Worm (Caenorhabditis elegans) whole organism, L4 larva: ENCODE measurements around the gene smf-2.

ENCODE experiments used
- D1046.2 ChIP-seq: fragments of 200-800 bp; sonication (Bioruptor generic); IDR thresholded peaks from 2 replicates; pipeline ENCODE4 v1.3.6; 2022; ENCODE audit warnings: missing genetic modification characterization, missing compliant biosample characterization
- F37D6.2 ChIP-seq: sonication (generic microtip); optimal IDR thresholded peaks from 2 replicates; lab custom pipeline; 2016; ENCODE audit warnings: mild to moderate bottlenecking, missing genetic modification characterization, missing compliant biosample characterization
- Y105C5A.15 ChIP-seq: fragments of 200-800 bp; sonication (Bioruptor generic); IDR thresholded peaks from 2 replicates; pipeline ENCODE4 v1.3.6; 2022; ENCODE audit warnings: missing genetic modification characterization, missing compliant biosample characterization
- ZK337.2 ChIP-seq: fragments of 200-800 bp; sonication (Bioruptor generic); IDR thresholded peaks from 2 replicates; pipeline ENCODE4 v1.3.6; 2022; ENCODE audit warnings: missing genetic modification reagents, missing genetic modification characterization, missing compliant biosample characterization
- aha-1 ChIP-seq: fragments of 150-350 bp; peaks from one replicate; lab custom pipeline; 2014; ENCODE audit warnings: missing biosample characterization, missing genetic modification characterization
- arid-1 ChIP-seq: fragments of 200-800 bp; sonication (Bioruptor generic); conservative IDR thresholded peaks from 2 replicates; pipeline ENCODE4 v1.3.6; 2022; ENCODE audit warnings: missing genetic modification reagents, missing genetic modification characterization, missing compliant biosample characterization
- ceh-32 ChIP-seq: sonication (generic microtip); optimal IDR thresholded peaks from 2 replicates; lab custom pipeline; 2016; ENCODE audit warnings: mild to moderate bottlenecking, missing genetic modification characterization, missing compliant biosample characterization; ENCODE audit not compliant: poor library complexity
- ceh-62 ChIP-seq: sonication (generic microtip); optimal IDR thresholded peaks from 2 replicates; lab custom pipeline; 2017; ENCODE audit warnings: missing biosample characterization, missing genetic modification characterization
- ceh-82 ChIP-seq: sonication (generic microtip); optimal IDR thresholded peaks from 2 replicates; lab custom pipeline; 2017; ENCODE audit warnings: missing biosample characterization, missing genetic modification characterization
- cey-2 ChIP-seq: sonication (generic microtip); optimal IDR thresholded peaks from 3 replicates; lab custom pipeline; 2017; ENCODE audit warnings: missing genetic modification characterization, mild to moderate bottlenecking, missing compliant biosample characterization, antibody characterized with exemption, borderline replicate concordance; ENCODE audit not compliant: insufficient read depth
- daf-16 ChIP-seq, 3 experiments: sonication (generic microtip); optimal IDR thresholded peaks; 2 replicates each; lab custom pipeline; 2016 to 2017; ENCODE audit warnings: missing genetic modification characterization in 3 of 3, missing genetic modification reagents in 3 of 3, mild to moderate bottlenecking in 2 of 3, missing compliant biosample characterization in 2 of 3, missing biosample characterization in 1 of 3, moderate library complexity in 1 of 3
- dmd-6 ChIP-seq: fragments of 200-800 bp; sonication (Bioruptor generic); IDR thresholded peaks from 2 replicates; pipeline ENCODE4 v1.3.6; 2022; ENCODE audit warnings: missing genetic modification reagents, missing genetic modification characterization, missing compliant biosample characterization
- dmd-8 ChIP-seq: fragments of 200-800 bp; sonication (Bioruptor generic); IDR thresholded peaks from 2 replicates; pipeline ENCODE4 v1.3.6; 2022; ENCODE audit warnings: missing genetic modification characterization, missing compliant biosample characterization
- dmd-9 ChIP-seq: fragments of 200-800 bp; sonication (Bioruptor generic); IDR thresholded peaks from 2 replicates; pipeline ENCODE4 v1.3.6; 2022; ENCODE audit warnings: missing genetic modification reagents, missing genetic modification characterization, missing compliant biosample characterization
- dpl-1 ChIP-seq: fragments of 150-350 bp; optimal IDR thresholded peaks from 2 replicates; lab custom pipeline; 2014; ENCODE audit warnings: missing biosample characterization, missing genetic modification reagents, missing genetic modification characterization
- duxl-1 ChIP-seq: sonication (generic microtip); optimal IDR thresholded peaks from 2 replicates; lab custom pipeline; 2016; ENCODE audit warnings: mild to moderate bottlenecking, missing genetic modification characterization, moderate library complexity, missing compliant biosample characterization; ENCODE audit not compliant: poor library complexity
- dve-1 ChIP-seq: sonication (generic microtip); optimal IDR thresholded peaks from 2 replicates; lab custom pipeline; 2017; ENCODE audit warnings: antibody characterized with exemption, mild to moderate bottlenecking, missing genetic modification characterization, missing compliant biosample characterization; ENCODE audit not compliant: insufficient read depth
- egl-43 ChIP-seq: fragments of 200-800 bp; sonication (Bioruptor generic); IDR thresholded peaks from 2 replicates; pipeline ENCODE4 v1.3.6; 2022; ENCODE audit warnings: missing genetic modification reagents, missing genetic modification characterization, missing compliant biosample characterization
- fkh-10 ChIP-seq: fragments of 150-350 bp; optimal IDR thresholded peaks from 2 replicates; lab custom pipeline; 2014; ENCODE audit warnings: missing biosample characterization, missing genetic modification reagents, missing genetic modification characterization
- hlh-11 ChIP-seq: fragments of 200-800 bp; sonication (Bioruptor generic); optimal IDR thresholded peaks from 2 replicates; lab custom pipeline; 2018; ENCODE audit warnings: mild to moderate bottlenecking, missing genetic modification characterization, missing compliant biosample characterization
- hlh-30 ChIP-seq: sonication (generic microtip); optimal IDR thresholded peaks from 2 replicates; lab custom pipeline; 2017; ENCODE audit warnings: antibody characterized with exemption, mild to moderate bottlenecking, missing genetic modification characterization, missing compliant biosample characterization; ENCODE audit not compliant: insufficient read depth
- lin-1 ChIP-seq: fragments of 200-800 bp; sonication (Bioruptor generic); IDR thresholded peaks from 2 replicates; pipeline ENCODE4 v1.3.6; 2022; ENCODE audit warnings: missing genetic modification reagents, missing genetic modification characterization, missing compliant biosample characterization
- lin-15B ChIP-seq: fragments of 150-350 bp; sonication (generic microtip); optimal IDR thresholded peaks from 3 replicates; lab custom pipeline; 2014; ENCODE audit warnings: missing biosample characterization, missing genetic modification characterization
- lin-29 ChIP-seq: fragments of 200-800 bp; sonication (Bioruptor generic); IDR thresholded peaks from 2 replicates; pipeline ENCODE4 v1.3.6; 2022; ENCODE audit warnings: missing genetic modification reagents, missing genetic modification characterization, missing compliant biosample characterization
- lsy-2 ChIP-seq, 2 experiments: fragments of 150-350 bp in 1 of 2; sonication (generic microtip) in 1 of 2; optimal IDR thresholded peaks; 2 replicates each; lab custom pipeline; 2014 to 2017; ENCODE audit warnings: missing biosample characterization in 2 of 2, missing genetic modification characterization in 2 of 2
- madf-5 ChIP-seq, 2 experiments: fragments of 200-800 bp; sonication (Bioruptor generic); IDR thresholded peaks; 2 replicates each; pipeline ENCODE4 v1.3.6; 2022; ENCODE audit warnings: missing compliant biosample characterization in 2 of 2, missing genetic modification characterization in 2 of 2
- mdl-1 ChIP-seq, 2 experiments: fragments of 150-350 bp in 1 of 2; sonication (generic microtip) in 1 of 2; optimal IDR thresholded peaks; 2 replicates each; lab custom pipeline; 2014 to 2017; ENCODE audit warnings: missing biosample characterization in 2 of 2, missing genetic modification characterization in 2 of 2
- mdt-29 ChIP-seq: fragments of 200-800 bp; sonication (Bioruptor generic); IDR thresholded peaks from 2 replicates; pipeline ENCODE4 v1.3.6; 2022; ENCODE audit warnings: missing genetic modification reagents, missing genetic modification characterization, missing compliant biosample characterization
- mes-2 ChIP-seq: sonication (generic microtip); optimal IDR thresholded peaks from 2 replicates; lab custom pipeline; 2016; ENCODE audit warnings: missing genotype, mild to moderate bottlenecking, missing genetic modification characterization, missing compliant biosample characterization; ENCODE audit not compliant: poor library complexity, severe bottlenecking
- mxl-2 ChIP-seq: fragments of 200-800 bp; sonication (Bioruptor generic); conservative IDR thresholded peaks from 2 replicates; pipeline ENCODE4 v1.3.6; 2022; ENCODE audit warnings: missing genetic modification reagents, missing genetic modification characterization, missing compliant biosample characterization
- mxl-3 ChIP-seq: fragments of 200-800 bp; sonication (Bioruptor generic); optimal IDR thresholded peaks from 2 replicates; lab custom pipeline; 2018; ENCODE audit warnings: mild to moderate bottlenecking, missing genetic modification characterization, missing compliant biosample characterization
- nhr-28 ChIP-seq: fragments of 150-350 bp; optimal IDR thresholded peaks from 2 replicates; lab custom pipeline; 2014; ENCODE audit warnings: missing biosample characterization, missing genetic modification characterization
- nhr-48 ChIP-seq: sonication (generic microtip); optimal IDR thresholded peaks from 2 replicates; lab custom pipeline; 2016; ENCODE audit warnings: mild to moderate bottlenecking, missing genetic modification characterization, missing compliant biosample characterization
- nhr-77 ChIP-seq: fragments of 150-350 bp; optimal IDR thresholded peaks from 2 replicates; lab custom pipeline; 2014; ENCODE audit warnings: missing biosample characterization, missing genetic modification characterization
- pha-4 ChIP-seq, 2 experiments: fragments of 150-350 bp in 1 of 2; fragments of 200-800 bp in 1 of 2; sonication (Bioruptor generic) in 1 of 2; IDR thresholded peaks in 1 of 2; optimal IDR thresholded peaks in 1 of 2; 2 replicates each; pipeline versions ENCODE4 v1.3.6 to Lab custom; 2014 to 2022; ENCODE audit warnings: missing genetic modification characterization in 2 of 2, missing genetic modification reagents in 2 of 2, missing biosample characterization in 1 of 2, missing compliant biosample characterization in 1 of 2
- php-3 ChIP-seq: fragments of 200-800 bp; sonication (Bioruptor generic); IDR thresholded peaks from 2 replicates; pipeline ENCODE4 v1.3.6; 2022; ENCODE audit warnings: missing genetic modification reagents, missing genetic modification characterization, missing compliant biosample characterization
- pqm-1 ChIP-seq: sonication (generic microtip); optimal IDR thresholded peaks from 2 replicates; lab custom pipeline; 2017; ENCODE audit warnings: missing biosample characterization, missing genetic modification characterization
- rbr-2 ChIP-seq: sonication (generic microtip); optimal IDR thresholded peaks from 2 replicates; lab custom pipeline; 2016; ENCODE audit warnings: missing genotype, missing genetic modification characterization, missing compliant biosample characterization
- saeg-2 ChIP-seq: fragments of 200-800 bp; sonication (Bioruptor generic); IDR thresholded peaks from 2 replicates; pipeline ENCODE4 v1.3.6; 2022; ENCODE audit warnings: missing genetic modification reagents, missing genetic modification characterization, missing compliant biosample characterization
- set-16 ChIP-seq: fragments of 200-800 bp; sonication (Bioruptor generic); IDR thresholded peaks from 2 replicates; pipeline ENCODE4 v1.3.6; 2022; ENCODE audit warnings: missing genetic modification reagents, missing genetic modification characterization, missing compliant biosample characterization
- unc-39 ChIP-seq: sonication (generic microtip); optimal IDR thresholded peaks from 2 replicates; lab custom pipeline; 2017; ENCODE audit warnings: missing biosample characterization, missing genetic modification characterization
- vab-7 ChIP-seq: fragments of 200-800 bp; sonication (Bioruptor generic); IDR thresholded peaks from 2 replicates; pipeline ENCODE4 v1.3.6; 2022; ENCODE audit warnings: missing genetic modification reagents, missing genetic modification characterization, missing compliant biosample characterization

smf-2 gene

ce11 chrX:6745515-6745914, 27.0 kb upstream of the smf-2 start (continued):
- TF ChIP-seq lin-15B, result no peak
- TF ChIP-seq mxl-2 (GFP tag; lab: Robert Waterston, UW), result peak; percentile 40; the same call in 1 of the 2 replicates
- TF ChIP-seq, all 104 proteins: peak for 10

- no peak for TF ChIP-seq ceh-62 (tag; lab: Kevin White, UChicago)
- no peak for TF ChIP-seq duxl-1 (tag; lab: Kevin White, UChicago)
- TF ChIP-seq fkh-10 (GFP tag; lab: Kevin White, UChicago), result peak; percentile 79
- peak; percentile 84 for TF ChIP-seq aha-1 (tag; lab: Kevin White, UChicago)
- peak; percentile 18; the same call in 1 of the 2 replicates for TF ChIP-seq vab-7 (GFP tag; lab: Robert Waterston, UW)
- TF ChIP-seq unc-39 (tag; lab: Kevin White, UChicago), result peak; percentile 10
- TF ChIP-seq F37D6.2 (tag; lab: Kevin White, UChicago), result peak; percentile 3
- TF ChIP-seq set-16 (GFP tag; lab: Robert Waterston, UW), result peak; percentile 5; the same call in 1 of the 2 replicates
- peak; percentile 42 for TF ChIP-seq rbr-2
- no peak for TF ChIP-seq mdt-29
- TF ChIP-seq, all 104 proteins: peak for 7
Observed at ce11 chrX:6744978-6745377, 26.5 kb upstream of the smf-2 start.

ce11 chrX:6744537-6744936, 26.0 kb upstream of the smf-2 start:
- no peak for TF ChIP-seq daf-16 (GFP tag; optimal IDR thresholded peaks at IDR 0.05; lab: Kevin White, UChicago)
- TF ChIP-seq daf-16 (tag; optimal IDR thresholded peaks at IDR 0.05; lab: Kevin White, UChicago), result peak; percentile 80
- TF ChIP-seq dmd-9, result no peak
- TF ChIP-seq hlh-11 (tag; lab: Kevin White, UChicago), result peak; percentile 84
- TF ChIP-seq pqm-1, result peak; percentile 87
- TF ChIP-seq mxl-3, result peak; percentile 88
- peak; percentile 17 for TF ChIP-seq mes-2 (tag; lab: Kevin White, UChicago)
- peak; percentile 94 for TF ChIP-seq nhr-28 (tag; lab: Kevin White, UChicago)
- 0 out of 2 replicates have a peak, but pooled peaks have one; percentile 13 for TF ChIP-seq lin-1
- TF ChIP-seq mxl-2 (GFP tag; lab: Robert Waterston, UW), result peak; percentile 59; the same call in 1 of the 2 replicates
- TF ChIP-seq hlh-30 (tag; lab: Kevin White, UChicago), result peak; percentile 72
- TF ChIP-seq nhr-48, result peak; percentile 78
- peak; percentile 96 for TF ChIP-seq dmd-6 (GFP tag; lab: Robert Waterston, UW)
- TF ChIP-seq ZK337.2 (GFP tag; lab: Robert Waterston, UW), result no peak
- no peak for TF ChIP-seq madf-5 (GFP tag; IDR thresholded peaks at IDR 0.05; lab: Robert Waterston, UW)
- TF ChIP-seq ceh-32 (tag; lab: Kevin White, UChicago), result no peak
- peak in 1 of 2 experiments; percentile 99 for TF ChIP-seq mdl-1 (tag; optimal IDR thresholded peaks at IDR 0.05; lab: Kevin White, UChicago)
- peak; percentile 86 for TF ChIP-seq dve-1
- no peak for TF ChIP-seq F37D6.2 (tag; lab: Kevin White, UChicago)
- no peak for TF ChIP-seq unc-39 (tag; lab: Kevin White, UChicago)
- TF ChIP-seq lsy-2 (tag; optimal IDR thresholded peaks at IDR 0.05; lab: Kevin White, UChicago), result peak in 1 of 2 experiments; percentile 3
- no peak for TF ChIP-seq lin-29
- no peak for TF ChIP-seq ceh-62 (tag; lab: Kevin White, UChicago)
- peak; percentile 74 for TF ChIP-seq php-3 (GFP tag; lab: Robert Waterston, UW)
- peak; percentile 52 for TF ChIP-seq nhr-77
- TF ChIP-seq D1046.2 (GFP tag; lab: Robert Waterston, UW), result no peak

DNA sequence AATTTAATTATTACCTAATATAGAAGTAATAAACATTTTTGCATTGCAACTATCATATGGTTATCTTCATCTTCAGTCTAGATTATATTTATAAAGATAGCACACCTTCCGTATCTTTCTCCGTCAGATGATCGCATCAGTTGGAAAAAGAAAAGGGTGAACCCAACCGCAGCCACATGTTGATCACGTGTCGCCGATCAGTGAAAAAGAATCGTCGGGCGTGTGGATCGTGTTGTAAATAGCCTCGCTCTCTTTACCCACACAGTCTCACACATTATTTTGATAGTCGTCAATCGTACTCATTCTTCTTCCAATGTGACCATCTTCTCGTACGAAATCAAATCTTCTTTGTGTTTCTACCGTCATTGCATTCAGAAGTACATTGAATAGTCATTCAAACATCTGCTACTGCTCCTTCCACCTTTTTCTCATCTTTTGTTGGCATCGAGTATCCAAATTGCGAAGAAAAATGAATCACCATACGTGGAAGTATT, 25.4 kb upstream of the smf-2 start:
- TF ChIP-seq dve-1 (peak; percentile 98), hlh-11 (tag; lab: Kevin White, UChicago) (peak; percentile 100), mdl-1 (tag; optimal IDR thresholded peaks at IDR 0.05; lab: Kevin White, UChicago) (peak in 1 of 2 experiments; percentile 100), ceh-82 (no peak), arid-1 (GFP tag; lab: Robert Waterston, UW) (0 out of 2 replicates have a peak, but pooled peaks have one; percentile 9), saeg-2 (GFP tag; lab: Robert Waterston, UW) (peak; percentile 91), D1046.2 (GFP tag; lab: Robert Waterston, UW) (no peak), dmd-8 (GFP tag; lab: Robert Waterston, UW) (no peak), egl-43 (GFP tag; lab: Robert Waterston, UW) (no peak), cey-2 (tag; lab: Kevin White, UChicago) (peak; percentile 93), mdt-29 (peak; percentile 77), Y105C5A.15 (0 out of 2 replicates have a peak, but pooled peaks have one; percentile 5), pha-4 (GFP tag; IDR thresholded peaks at IDR 0.05; lab: Robert Waterston, UW) (peak; percentile 91), pha-4 (tag; optimal IDR thresholded peaks at IDR 0.05; lab: Kevin White, UChicago) (peak; percentile 64), ceh-32 (tag; lab: Kevin White, UChicago) (peak; percentile 9), dpl-1 (peak; percentile 56)
